Worm (Caenorhabditis elegans): ENCODE data around the gene vps-32.1.

DNA sequence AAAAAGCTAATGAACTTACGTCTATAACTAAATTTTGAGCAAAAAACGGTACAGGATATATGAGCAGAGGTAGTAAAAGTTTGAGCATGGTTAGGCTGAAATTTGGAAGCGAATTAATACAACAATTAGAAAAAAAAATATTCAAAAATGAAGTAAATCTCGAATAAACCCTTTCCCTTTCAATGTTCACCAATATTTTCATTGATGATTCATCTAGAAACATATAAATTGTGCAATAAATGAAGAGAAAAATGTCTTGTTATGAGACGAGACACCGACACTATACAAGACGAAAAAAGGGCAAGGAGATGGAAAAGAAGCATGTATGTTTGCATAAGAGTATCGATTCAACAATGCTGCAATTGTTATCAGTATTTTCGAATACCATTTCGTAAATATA lies 35.8 kb downstream of the vps-32.1 start, which contains the start of gene F54H5.14:
- TF ChIP-seq ets-4 (tag; optimal IDR thresholded peaks at IDR 0.05) (no peak), fkh-6 (tag; optimal IDR thresholded peaks at IDR 0.05) (no peak), hlh-6 (tag; optimal IDR thresholded peaks at IDR 0.05) (no peak), odd-2 (tag; optimal IDR thresholded peaks at IDR 0.05) (no peak), lin-11 (tag; optimal IDR thresholded peaks at IDR 0.05) (no peak), hlh-30 (tag; optimal IDR thresholded peaks at IDR 0.05; ENCODE audit: insufficient read depth) (no peak), npax-4 (tag; optimal IDR thresholded peaks at IDR 0.05) (no peak), F13H6.1 (tag; optimal IDR thresholded peaks at IDR 0.05) (no peak)

Measured in whole organism, late embryonic.